Worm (Caenorhabditis elegans) whole organism, L2 larva: ENCODE data around the gene srd-4.

Source experiments
- aly-2 ChIP-seq: fragments of 150-350 bp; optimal IDR thresholded peaks from 2 replicates; lab custom pipeline; 2014; ENCODE audit warnings: missing biosample characterization, missing genetic modification characterization
- egl-27 ChIP-seq: sonication (generic microtip); optimal IDR thresholded peaks from 3 replicates; lab custom pipeline; 2017; ENCODE audit warnings: missing biosample characterization, missing genetic modification reagents, missing genetic modification characterization
- lin-39 ChIP-seq: fragments of 150-350 bp; optimal IDR thresholded peaks from 2 replicates; lab custom pipeline; 2014; ENCODE audit warnings: missing biosample characterization, missing genetic modification reagents, missing genetic modification characterization
- mbf-1 ChIP-seq: sonication (generic microtip); optimal IDR thresholded peaks from 2 replicates; lab custom pipeline; 2017; ENCODE audit warnings: missing biosample characterization, missing genetic modification characterization
- nhr-77 ChIP-seq: fragments of 150-350 bp; optimal IDR thresholded peaks from 2 replicates; lab custom pipeline; 2014; ENCODE audit warnings: missing biosample characterization, missing genetic modification characterization
- snpc-4 ChIP-seq: fragments of 150-350 bp; optimal IDR thresholded peaks from 2 replicates; lab custom pipeline; 2014; ENCODE audit warnings: missing biosample characterization, missing genetic modification characterization
- unc-62 ChIP-seq: fragments of 150-350 bp; optimal IDR thresholded peaks from 2 replicates; lab custom pipeline; 2014; ENCODE audit warnings: missing biosample characterization, missing genetic modification reagents, missing genetic modification characterization

- no peak for TF ChIP-seq aly-2 (tag; lab: Kevin White, UChicago)
- TF ChIP-seq mbf-1 (tag; lab: Kevin White, UChicago): no peak
- TF ChIP-seq unc-62 (GFP tag; lab: Kevin White, UChicago): no peak
- no peak for TF ChIP-seq nhr-77 (tag; lab: Kevin White, UChicago)
- no peak for TF ChIP-seq snpc-4
- no peak for TF ChIP-seq lin-39
- no peak for TF ChIP-seq egl-27
These were observed 26.3 kb downstream of the srd-4 start for ce11 chrV:12211090-12211489.
